Fruit fly (Drosophila melanogaster) whole organism, embryonic: ENCODE data around the gene Ret.

Source experiments
- az2 ChIP-seq: fragments of 200-800 bp; sonication (Bioruptor generic); optimal IDR thresholded peaks from 3 replicates; lab custom pipeline; 2016; ENCODE audit warnings: missing biosample characterization, missing genetic modification characterization
- tap ChIP-seq: fragments of 200-800 bp; optimal IDR thresholded peaks from 3 replicates; lab custom pipeline; 2019; ENCODE audit warnings: missing biosample characterization, mild to moderate bottlenecking, missing genetic modification characterization, moderate library complexity

dm6 chr2L:21236633-21237032 is 38.1 kb upstream of the Ret start, which contains the start of gene CG31626:
- no peak for TF ChIP-seq az2 (GFP tag; lab: Kevin White, UChicago)
- TF ChIP-seq tap (tag; lab: Kevin White, UChicago): no peak
